Fruit fly (Drosophila melanogaster): ENCODE data around the gene nebu.

dm6 chr3L:12798795-12799311 is 44.1 kb downstream of the nebu start:
- TF ChIP-seq EcR (GFP tag; optimal IDR thresholded peaks at IDR 0.05) = peak; percentile 93
- no peak for TF ChIP-seq Pif1B (GFP tag; optimal IDR thresholded peaks at IDR 0.05)
- no peak for TF ChIP-seq CG12605 (GFP tag; IDR thresholded peaks at IDR 0.05)
- TF ChIP-seq CG8301 (tag; optimal IDR thresholded peaks at IDR 0.05) = peak; percentile 52
- peak; percentile 18 for TF ChIP-seq CG17806 (tag; optimal IDR thresholded peaks at IDR 0.05)
- TF ChIP-seq CG13204 (GFP tag; optimal IDR thresholded peaks at IDR 0.05) = peak; percentile 71
- peak; percentile 66 for TF ChIP-seq CG14655 (GFP tag; optimal IDR thresholded peaks at IDR 0.05)
- TF ChIP-seq CG9948 (tag; optimal IDR thresholded peaks at IDR 0.05) = peak; percentile 17
